Fruit fly (Drosophila melanogaster): ENCODE measurements around the gene CG17477.
A peak's percentile ranks its signal among the peaks of the same experiment; 100 is the strongest.

CG17477 gene

DNA sequence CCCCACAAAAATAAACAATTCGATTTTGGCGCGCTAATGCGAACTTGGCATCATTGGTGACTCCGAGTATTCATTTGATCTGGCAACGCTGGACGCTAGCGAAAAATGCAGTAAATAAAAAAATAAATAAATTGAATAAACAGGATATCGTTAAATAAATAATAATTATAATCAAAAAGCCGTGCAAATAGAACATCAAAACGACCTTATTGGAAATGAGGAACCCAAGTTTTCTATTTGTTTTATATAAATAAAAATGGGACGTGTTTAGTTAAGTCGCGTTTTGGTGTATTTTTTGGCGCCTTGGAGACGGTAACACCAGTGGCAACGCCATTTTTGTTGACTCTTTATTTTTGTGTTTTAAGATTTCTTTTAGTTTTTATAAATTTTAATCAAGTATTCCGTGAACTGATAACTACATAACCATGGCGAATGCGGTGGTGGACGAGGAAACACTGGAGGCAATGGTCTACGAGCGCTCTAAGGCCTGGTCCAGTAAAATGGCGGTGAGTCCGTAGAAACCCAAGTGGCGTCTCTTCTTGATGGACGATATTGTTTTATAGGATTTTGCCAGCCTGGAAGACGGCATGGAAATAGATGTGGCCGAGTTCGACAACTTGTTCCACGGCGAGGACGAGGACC lies 38.6 kb downstream of the CG17477 start, which contains the start of gene cal1 (continued):
- TF ChIP-seq C15 (GFP tag; IDR thresholded peaks at IDR 0.05), result no peak
- no peak for TF ChIP-seq jumu (GFP tag; optimal IDR thresholded peaks at IDR 0.05)
- TF ChIP-seq CG8924 (tag; optimal IDR thresholded peaks at IDR 0.05), result peak; percentile 19
- TF ChIP-seq trh (GFP tag; optimal IDR thresholded peaks at IDR 0.05), result no peak
- TF ChIP-seq Scr (GFP tag; IDR thresholded peaks at IDR 0.05; ENCODE audit: partially characterized antibody), result peak; percentile 35
- TF ChIP-seq CG13287 (GFP tag; IDR thresholded peaks at IDR 0.05; ENCODE audit: partially characterized antibody), result no peak
- TF ChIP-seq Hmr (GFP tag; optimal IDR thresholded peaks at IDR 0.05), result no peak
- no peak for TF ChIP-seq CG18262 (tag; optimal IDR thresholded peaks at IDR 0.05)
- peak in 1 of 2 experiments; percentile 11 for TF ChIP-seq crp (GFP tag; optimal IDR thresholded peaks at IDR 0.05)
- TF ChIP-seq nom (GFP tag; optimal IDR thresholded peaks at IDR 0.05), result no peak
- TF ChIP-seq CG17359 (tag; optimal IDR thresholded peaks at IDR 0.05), result no peak
- TF ChIP-seq CG9727 (GFP tag; optimal IDR thresholded peaks at IDR 0.05), result no peak
- TF ChIP-seq ci (GFP tag; IDR thresholded peaks at IDR 0.05), result no peak
- no peak for TF ChIP-seq gsb (GFP tag; IDR thresholded peaks at IDR 0.05)
- peak; percentile 95 for TF ChIP-seq phol (tag; optimal IDR thresholded peaks at IDR 0.05)
- TF ChIP-seq lbe (GFP tag; optimal IDR thresholded peaks at IDR 0.05), result no peak
- peak; percentile 52; the same call in 2 of the 3 replicates for TF ChIP-seq knrl (GFP tag; IDR thresholded peaks at IDR 0.05; ENCODE audit: partially characterized antibody)
- no peak for TF ChIP-seq Hr51 (GFP tag; optimal IDR thresholded peaks at IDR 0.05)
- TF ChIP-seq jing (GFP tag; optimal IDR thresholded peaks at IDR 0.05), result no peak
- TF ChIP-seq Hr3 (GFP tag; optimal IDR thresholded peaks at IDR 0.05), result no peak
- no peak for TF ChIP-seq ato (GFP tag; IDR thresholded peaks at IDR 0.05; ENCODE audit: partially characterized antibody)
- TF ChIP-seq ap (GFP tag; IDR thresholded peaks at IDR 0.05), result no peak
- no peak for TF ChIP-seq CG6791 (GFP tag; IDR thresholded peaks at IDR 0.05; ENCODE audit: partially characterized antibody)
- TF ChIP-seq CG2199 (GFP tag; IDR thresholded peaks at IDR 0.05), result no peak
- no peak for TF ChIP-seq Med (GFP tag)
- no peak for TF ChIP-seq kah (GFP tag; optimal IDR thresholded peaks at IDR 0.05)
- peak; percentile 38 for TF ChIP-seq CoRest (tag; optimal IDR thresholded peaks at IDR 0.05)
- TF ChIP-seq Mad (GFP tag; optimal IDR thresholded peaks at IDR 0.05), result no peak
- TF ChIP-seq CG15073 (GFP tag; optimal IDR thresholded peaks at IDR 0.05), result no peak
- TF ChIP-seq prd (optimal IDR thresholded peaks at IDR 0.05), result no peak
- TF ChIP-seq prd (GFP tag; IDR thresholded peaks at IDR 0.05), result no peak
- peak; percentile 33 for TF ChIP-seq Abd-B (GFP tag; optimal IDR thresholded peaks at IDR 0.05)
- TF ChIP-seq Kr (GFP tag; optimal IDR thresholded peaks at IDR 0.05), result no peak
- TF ChIP-seq nmo (GFP tag; optimal IDR thresholded peaks at IDR 0.05), result peak; percentile 49
- no peak for TF ChIP-seq Nf-YA (GFP tag; IDR thresholded peaks at IDR 0.05)
- TF ChIP-seq Rfx (GFP tag; IDR thresholded peaks at IDR 0.05), result no peak
- no peak for TF ChIP-seq CG31365 (tag; optimal IDR thresholded peaks at IDR 0.05)
- TF ChIP-seq pzg (GFP tag; optimal IDR thresholded peaks at IDR 0.05), result peak; percentile 60
- TF ChIP-seq CG17568 (GFP tag; optimal IDR thresholded peaks at IDR 0.05), result no peak
- TF ChIP-seq stwl (tag; optimal IDR thresholded peaks at IDR 0.05), result peak; percentile 40
- no peak for TF ChIP-seq Myb (GFP tag; optimal IDR thresholded peaks at IDR 0.05)
- no peak for TF ChIP-seq CG10366 (GFP tag; IDR thresholded peaks at IDR 0.05)
- no peak for TF ChIP-seq CG7372 (GFP tag; IDR thresholded peaks at IDR 0.05)
- no peak for TF ChIP-seq slou (GFP tag; optimal IDR thresholded peaks at IDR 0.05)
- TF ChIP-seq run (tag; optimal IDR thresholded peaks at IDR 0.05), result no peak
- no peak for TF ChIP-seq CG12104 (GFP tag; optimal IDR thresholded peaks at IDR 0.05)
- TF ChIP-seq Ets65A (GFP tag), result no peak
- TF ChIP-seq cwo (GFP tag; optimal IDR thresholded peaks at IDR 0.05), result no peak
- no peak for TF ChIP-seq CG9817 (tag; optimal IDR thresholded peaks at IDR 0.05)
- TF ChIP-seq wek (GFP tag; optimal IDR thresholded peaks at IDR 0.05), result no peak

All from whole organism, embryonic.